Fruit fly (Drosophila melanogaster) whole organism, wandering third instar larva: ENCODE results near the gene mAcon1.

ENCODE experiments used
- Abd-B ChIP-seq: fragments of >200 bp; optimal IDR thresholded peaks from 2 replicates; lab custom pipeline; 2017; ENCODE audit warnings: missing biosample characterization, missing genetic modification characterization
- CG32264 ChIP-seq: fragments of 200-800 bp; sonication (Bioruptor generic); optimal IDR thresholded peaks from 2 replicates; lab custom pipeline; 2016; ENCODE audit warnings: missing biosample characterization, missing genetic modification characterization
- CG9705 ChIP-seq: fragments of 200-800 bp; sonication (Bioruptor generic); optimal IDR thresholded peaks from 2 replicates; lab custom pipeline; 2018; ENCODE audit warnings: missing biosample characterization, mild to moderate bottlenecking, missing genetic modification characterization
- CrebA ChIP-seq: fragments of 200-800 bp; sonication (Bioruptor generic); optimal IDR thresholded peaks from 2 replicates; lab custom pipeline; 2016; ENCODE audit warnings: missing biosample characterization, mild to moderate bottlenecking, missing genetic modification characterization, borderline replicate concordance
- Dfd ChIP-seq: fragments of >200 bp; optimal IDR thresholded peaks from 2 replicates; lab custom pipeline; 2017; ENCODE audit warnings: missing biosample characterization, missing genetic modification characterization
- Dif ChIP-seq: fragments of 200-275, 200-300 bp; sonication (Bioruptor generic); optimal IDR thresholded peaks from 2 replicates; lab custom pipeline; 2018; ENCODE audit warnings: missing biosample characterization, missing genetic modification characterization; ENCODE audit not compliant: partially characterized antibody
- GATAd ChIP-seq: sonication (Bioruptor generic); optimal IDR thresholded peaks from 2 replicates; lab custom pipeline; 2016; ENCODE audit warnings: missing biosample characterization, missing genetic modification characterization
- HLH106 ChIP-seq: fragments of 200-800 bp; optimal IDR thresholded peaks from 3 replicates; lab custom pipeline; 2019; ENCODE audit warnings: missing biosample characterization, mild to moderate bottlenecking, missing genetic modification characterization, moderate library complexity
- Hnf4 ChIP-seq: fragments of 200-800 bp; sonication (Bioruptor generic); optimal IDR thresholded peaks from 2 replicates; lab custom pipeline; 2016; ENCODE audit warnings: missing biosample characterization, mild to moderate bottlenecking, missing genetic modification characterization
- Hr78 ChIP-seq: fragments of >200 bp; optimal IDR thresholded peaks from 2 replicates; lab custom pipeline; 2017; ENCODE audit warnings: missing biosample characterization, missing genetic modification characterization
- Hr83 ChIP-seq: fragments of 200-300 bp; sonication (Bioruptor generic); optimal IDR thresholded peaks from 2 replicates; lab custom pipeline; 2016; ENCODE audit warnings: missing biosample characterization, mild to moderate bottlenecking, missing genetic modification characterization, moderate library complexity; ENCODE audit not compliant: poor library complexity, severe bottlenecking
- Jra ChIP-seq: sonication (Bioruptor generic); optimal IDR thresholded peaks from 2 replicates; lab custom pipeline; 2016; ENCODE audit warnings: missing biosample characterization, missing genetic modification characterization
- Mio ChIP-seq: sonication (Bioruptor generic); optimal IDR thresholded peaks from 2 replicates; lab custom pipeline; 2016; ENCODE audit warnings: missing biosample characterization, missing genetic modification characterization
- Myc ChIP-seq: fragments of >200 bp; optimal IDR thresholded peaks from 2 replicates; lab custom pipeline; 2017
- N ChIP-seq: fragments of >200 bp; optimal IDR thresholded peaks from 2 replicates; lab custom pipeline; 2018; ENCODE audit warnings: missing biosample characterization, missing external identifiers, missing genetic modification characterization
- OdsH ChIP-seq: fragments of 200-800 bp; sonication (Bioruptor generic); optimal IDR thresholded peaks from 2 replicates; lab custom pipeline; 2016; ENCODE audit warnings: missing biosample characterization, mild to moderate bottlenecking, missing genetic modification characterization
- Rel ChIP-seq, 2 experiments: fragments of 200-800 bp; sonication (Bioruptor generic) in 1 of 2; optimal IDR thresholded peaks; 2 replicates in 1 of 2; 3 replicates in 1 of 2; lab custom pipeline; 2016 to 2019; ENCODE audit warnings: mild to moderate bottlenecking in 2 of 2, missing biosample characterization in 2 of 2, missing genetic modification characterization in 2 of 2, moderate library complexity in 1 of 2
- Sp1 ChIP-seq: fragments of 200-800 bp; sonication (Bioruptor generic); optimal IDR thresholded peaks from 3 replicates; lab custom pipeline; 2019; ENCODE audit warnings: missing biosample characterization, mild to moderate bottlenecking, missing genetic modification characterization, moderate library complexity
- Vsx2 ChIP-seq: fragments of 200-300, 225-300 bp; sonication (Bioruptor generic); optimal IDR thresholded peaks from 2 replicates; lab custom pipeline; 2018; ENCODE audit warnings: missing biosample characterization, missing genetic modification characterization; ENCODE audit not compliant: partially characterized antibody
- br ChIP-seq: fragments of 200-800 bp; sonication (Bioruptor generic); optimal IDR thresholded peaks from 2 replicates; lab custom pipeline; 2016; ENCODE audit warnings: missing biosample characterization, missing genetic modification characterization
- brk ChIP-seq: fragments of 200-800 bp; sonication (Bioruptor generic); optimal IDR thresholded peaks from 2 replicates; lab custom pipeline; 2016; ENCODE audit warnings: missing biosample characterization, mild to moderate bottlenecking, missing genetic modification characterization
- dl ChIP-seq, 2 experiments: fragments of 175-275, 200-275 bp in 1 of 2; fragments of 200-275 bp in 1 of 2; sonication (Bioruptor generic); optimal IDR thresholded peaks; lab custom pipeline; 2018; ENCODE audit warnings: mild to moderate bottlenecking in 2 of 2, missing biosample characterization in 2 of 2, missing genetic modification characterization in 2 of 2, moderate library complexity in 2 of 2; ENCODE audit not compliant: partially characterized antibody in 2 of 2, insufficient read depth in 1 of 2
- dmrt93B ChIP-seq: fragments of 200-800 bp; sonication (Bioruptor generic); optimal IDR thresholded peaks from 2 replicates; lab custom pipeline; 2018; ENCODE audit warnings: missing biosample characterization, mild to moderate bottlenecking, missing genetic modification characterization
- dsf ChIP-seq: sonication (Bioruptor generic); optimal IDR thresholded peaks from 2 replicates; lab custom pipeline; 2016; ENCODE audit warnings: missing biosample characterization, missing genetic modification characterization, borderline replicate concordance
- ey ChIP-seq: fragments of 200-800 bp; sonication (Bioruptor generic); optimal IDR thresholded peaks from 2 replicates; lab custom pipeline; 2016; ENCODE audit warnings: missing biosample characterization, missing genetic modification characterization
- foxo ChIP-seq, 2 experiments: fragments of 200-800 bp; sonication (Bioruptor generic); optimal IDR thresholded peaks; 2 replicates in 1 of 2; 3 replicates in 1 of 2; lab custom pipeline; 2016 to 2017; ENCODE audit warnings: missing biosample characterization in 2 of 2, missing genetic modification characterization in 2 of 2
- fru ChIP-seq: fragments of 200-800 bp; sonication (Bioruptor generic); optimal IDR thresholded peaks from 3 replicates; lab custom pipeline; 2016; ENCODE audit warnings: missing biosample characterization, mild to moderate bottlenecking, missing genetic modification characterization
- h ChIP-seq: fragments of 200-800 bp; sonication (Bioruptor generic); optimal IDR thresholded peaks from 3 replicates; lab custom pipeline; 2016; ENCODE audit warnings: missing biosample characterization, mild to moderate bottlenecking, missing genetic modification characterization
- jim ChIP-seq: fragments of 175-275, 200-325 bp; sonication (Bioruptor generic); optimal IDR thresholded peaks from 2 replicates; lab custom pipeline; 2016; ENCODE audit warnings: missing biosample characterization, mild to moderate bottlenecking, missing genetic modification characterization
- lola ChIP-seq: fragments of >200 bp; optimal IDR thresholded peaks from 2 replicates; lab custom pipeline; 2017; ENCODE audit warnings: missing biosample characterization, missing genetic modification characterization
- pan ChIP-seq: fragments of >200 bp; optimal IDR thresholded peaks from 2 replicates; lab custom pipeline; 2017
- psq ChIP-seq: fragments of 200-800 bp; sonication (Bioruptor generic); optimal IDR thresholded peaks from 3 replicates; lab custom pipeline; 2017; ENCODE audit warnings: missing biosample characterization, mild to moderate bottlenecking, missing genetic modification characterization, moderate library complexity
- rgr ChIP-seq: fragments of 200-800 bp; sonication (Bioruptor generic); optimal IDR thresholded peaks from 3 replicates; lab custom pipeline; 2016; ENCODE audit warnings: missing biosample characterization, mild to moderate bottlenecking, missing genetic modification characterization
- sage ChIP-seq: fragments of 200-800 bp; sonication (Bioruptor generic); optimal IDR thresholded peaks from 2 replicates; lab custom pipeline; 2016; ENCODE audit warnings: missing biosample characterization, mild to moderate bottlenecking, missing genetic modification characterization
- sv ChIP-seq: fragments of 200-800 bp; sonication (Bioruptor generic); optimal IDR thresholded peaks from 3 replicates; lab custom pipeline; 2016; ENCODE audit warnings: missing biosample characterization, missing genetic modification characterization
- tai ChIP-seq: sonication (Bioruptor generic); optimal IDR thresholded peaks from 2 replicates; lab custom pipeline; 2016; ENCODE audit warnings: missing biosample characterization, missing genetic modification characterization
- usp ChIP-seq: fragments of >200 bp; optimal IDR thresholded peaks from 2 replicates; lab custom pipeline; 2017; ENCODE audit warnings: missing biosample characterization, missing genetic modification characterization
- woc ChIP-seq: sonication (Bioruptor generic); optimal IDR thresholded peaks from 2 replicates; lab custom pipeline; 2016; ENCODE audit warnings: missing biosample characterization, mild to moderate bottlenecking, missing genetic modification characterization

mAcon1 gene

dm6 chr2L:21168295-21169159 is at the start of gene mAcon1, which contains the start of the genes CG43345 and CG43346:
Gene mAcon1 (plus strand): TSS chr2L:21168570.
Gene CG43345 (minus strand): TSS chr2L:21168581.
Gene CG43346 (minus strand): TSS chr2L:21168581.
- TF ChIP-seq dmrt93B (peak; percentile 82), usp (GFP tag; lab: Kevin White, UChicago) (no peak), sage (GFP tag; lab: Kevin White, UChicago) (no peak), Abd-B (GFP tag; lab: Kevin White, UChicago) (no peak), N (GFP tag; lab: Kevin White, UChicago) (no peak), CG9705 (GFP tag; lab: Kevin White, UChicago) (peak; percentile 89), Hnf4 (GFP tag; lab: Kevin White, UChicago) (peak; percentile 85), GATAd (GFP tag; lab: Kevin White, UChicago) (peak; percentile 76), OdsH (GFP tag; lab: Kevin White, UChicago) (peak; percentile 86), woc (peak; percentile 96), CrebA (GFP tag; lab: Kevin White, UChicago) (no peak), Rel (GFP tag; optimal IDR thresholded peaks at IDR 0.05; lab: Kevin White, UChicago) (no peak), Rel (tag; optimal IDR thresholded peaks at IDR 0.05; lab: Kevin White, UChicago) (peak; percentile 71), rgr (GFP tag; lab: Kevin White, UChicago) (peak; percentile 84), ey (GFP tag; lab: Kevin White, UChicago) (peak; percentile 84), Hr83 (GFP tag; lab: Kevin White, UChicago) (no peak), h (GFP tag; lab: Kevin White, UChicago) (peak; percentile 90), Jra (GFP tag; lab: Kevin White, UChicago) (peak; percentile 74), tai (GFP tag; lab: Kevin White, UChicago) (no peak), jim (GFP tag; lab: Kevin White, UChicago) (no peak), Mio (peak; percentile 15), dsf (GFP tag; lab: Kevin White, UChicago) (no peak), Dfd (GFP tag; lab: Kevin White, UChicago) (no peak), Myc (lab: Kevin White, UChicago) (peak; percentile 100), fru (GFP tag; lab: Kevin White, UChicago) (peak; percentile 87), CG32264 (peak; percentile 48), Dif (no peak), dl (GFP tag; optimal IDR thresholded peaks at IDR 0.05; lab: Kevin White, UChicago; ENCODE audit: insufficient read depth in 1 of 2, partially characterized antibody in 2 of 2) (no peak), Hr78 (GFP tag; lab: Kevin White, UChicago) (no peak), psq (GFP tag; lab: Kevin White, UChicago) (peak; percentile 73), HLH106 (tag; lab: Kevin White, UChicago) (peak; percentile 90), Sp1 (GFP tag; lab: Kevin White, UChicago) (peak; percentile 85), br (GFP tag; lab: Kevin White, UChicago) (peak; percentile 91), brk (GFP tag; lab: Kevin White, UChicago) (no peak), pan (no peak), Vsx2 (GFP tag; lab: Kevin White, UChicago) (no peak), sv (GFP tag; lab: Kevin White, UChicago) (peak; percentile 80), lola (GFP tag; lab: Kevin White, UChicago) (no peak), foxo (GFP tag; optimal IDR thresholded peaks at IDR 0.05; lab: Kevin White, UChicago) (peak in 1 of 2 experiments; percentile 89)

- TF ChIP-seq sage (GFP tag; lab: Kevin White, UChicago): no peak
- TF ChIP-seq dsf (GFP tag; lab: Kevin White, UChicago): no peak
- no peak for TF ChIP-seq fru (GFP tag; lab: Kevin White, UChicago)
- TF ChIP-seq CG32264: no peak
- TF ChIP-seq lola (GFP tag; lab: Kevin White, UChicago): no peak
- TF ChIP-seq Abd-B (GFP tag; lab: Kevin White, UChicago): no peak
- TF ChIP-seq GATAd (GFP tag; lab: Kevin White, UChicago): no peak
- TF ChIP-seq Hr78 (GFP tag; lab: Kevin White, UChicago): no peak
- TF ChIP-seq Hr83 (GFP tag; lab: Kevin White, UChicago): no peak
- TF ChIP-seq rgr (GFP tag; lab: Kevin White, UChicago): no peak
- TF ChIP-seq jim (GFP tag; lab: Kevin White, UChicago): no peak
- TF ChIP-seq psq (GFP tag; lab: Kevin White, UChicago): no peak
- TF ChIP-seq dmrt93B: no peak
- TF ChIP-seq Hnf4 (GFP tag; lab: Kevin White, UChicago): no peak
- no peak for TF ChIP-seq HLH106 (tag; lab: Kevin White, UChicago)
- TF ChIP-seq OdsH (GFP tag; lab: Kevin White, UChicago): no peak
- no peak for TF ChIP-seq dl (GFP tag; optimal IDR thresholded peaks at IDR 0.05; lab: Kevin White, UChicago; ENCODE audit: insufficient read depth in 1 of 2, partially characterized antibody in 2 of 2)
- TF ChIP-seq brk (GFP tag; lab: Kevin White, UChicago): no peak
- TF ChIP-seq, all 38 proteins: peak for 0
Measured at dm6 chr2L:21135764-21136163, 32.6 kb upstream of the mAcon1 start.
